Fruit fly (Drosophila melanogaster) whole organism, embryonic: ENCODE measurements around the gene RpS15Aa.

ENCODE experiments used
- CG10366 ChIP-seq: fragments of 200-800 bp; sonication (Bioruptor generic); IDR thresholded peaks from 2 replicates; pipeline ENCODE4 v1.3.6; 2022; ENCODE audit warnings: missing biosample characterization, missing genetic modification characterization
- CG10431 ChIP-seq: fragments of 200-800 bp; sonication (Bioruptor generic); optimal IDR thresholded peaks from 3 replicates; lab custom pipeline; 2018; ENCODE audit warnings: missing biosample characterization, mild to moderate bottlenecking, missing genetic modification characterization
- CG11398 ChIP-seq: fragments of 200-800 bp; sonication (Bioruptor generic); optimal IDR thresholded peaks from 2 replicates; lab custom pipeline; 2016; ENCODE audit warnings: missing biosample characterization, missing genetic modification characterization
- CG11560 ChIP-seq: fragments of 200-800 bp; sonication (Bioruptor generic); IDR thresholded peaks from 3 replicates; pipeline ENCODE4 v1.3.6; 2022; ENCODE audit warnings: missing biosample characterization, missing genetic modification characterization
- CG11695 ChIP-seq: fragments of 200-800 bp; sonication (Bioruptor generic); IDR thresholded peaks from 3 replicates; pipeline ENCODE4 v1.3.6; 2022; ENCODE audit warnings: missing biosample characterization, missing genetic modification characterization
- CG13296 ChIP-seq: fragments of 200-800 bp; sonication (Bioruptor generic); optimal IDR thresholded peaks from 3 replicates; lab custom pipeline; 2018; ENCODE audit warnings: missing biosample characterization, mild to moderate bottlenecking, missing genetic modification characterization
- CG15011 ChIP-seq: fragments of 200-800 bp; sonication (Bioruptor generic); optimal IDR thresholded peaks from 3 replicates; lab custom pipeline; 2018; ENCODE audit warnings: missing biosample characterization, mild to moderate bottlenecking, missing genetic modification characterization
- CG18619 ChIP-seq: fragments of 200-800 bp; sonication (Bioruptor generic); optimal IDR thresholded peaks from 3 replicates; lab custom pipeline; 2017; ENCODE audit warnings: missing biosample characterization, mild to moderate bottlenecking, missing genetic modification characterization
- CG30403 ChIP-seq: fragments of 200-800 bp; sonication (Bioruptor generic); optimal IDR thresholded peaks from 3 replicates; lab custom pipeline; 2016; ENCODE audit warnings: missing biosample characterization, missing genetic modification characterization
- CG32532 ChIP-seq: fragments of 200-800 bp; sonication (Bioruptor generic); IDR thresholded peaks from 2 replicates; pipeline ENCODE4 v1.3.6; 2022; ENCODE audit warnings: missing biosample characterization, missing genetic modification characterization
- CG32767 ChIP-seq: fragments of 200-800 bp; sonication (Bioruptor generic); IDR thresholded peaks from 2 replicates; pipeline ENCODE4 v1.3.6; 2022; ENCODE audit warnings: missing biosample characterization, missing genetic modification characterization
- CG4707 ChIP-seq: fragments of 200-800 bp; sonication (Bioruptor generic); optimal IDR thresholded peaks from 2 replicates; lab custom pipeline; 2018; ENCODE audit warnings: missing biosample characterization, mild to moderate bottlenecking, missing genetic modification characterization, moderate library complexity
- CG4854 ChIP-seq: fragments of 200-800 bp; sonication (Bioruptor generic); optimal IDR thresholded peaks from 2 replicates; lab custom pipeline; 2016; ENCODE audit warnings: missing biosample characterization, missing genetic modification characterization, inconsistent platforms
- CG6689 ChIP-seq: fragments of 200-800 bp; sonication (Bioruptor generic); IDR thresholded peaks from 2 replicates; pipeline ENCODE4 v1.3.6; 2022; ENCODE audit warnings: missing biosample characterization, missing genetic modification characterization
- CHES-1-like ChIP-seq: fragments of 200-800 bp; sonication (Bioruptor generic); optimal IDR thresholded peaks from 2 replicates; lab custom pipeline; 2016; ENCODE audit warnings: missing biosample characterization, missing genetic modification characterization
- Chrac-16 ChIP-seq: fragments of 200-800 bp; sonication (Bioruptor generic); optimal IDR thresholded peaks from 3 replicates; lab custom pipeline; 2016; ENCODE audit warnings: missing biosample characterization, missing genetic modification characterization
- Dip3 ChIP-seq: fragments of 200-800 bp; sonication (Bioruptor generic); optimal IDR thresholded peaks from 3 replicates; lab custom pipeline; 2016; ENCODE audit warnings: missing biosample characterization, missing genetic modification characterization
- Eip74EF ChIP-seq, 2 experiments: fragments of 200-800 bp in 1 of 2; fragments of >200 bp in 1 of 2; sonication (Bioruptor generic) in 1 of 2; optimal IDR thresholded peaks; 2 replicates each; lab custom pipeline; 2017 to 2019; ENCODE audit warnings: missing biosample characterization in 2 of 2, missing genetic modification characterization in 2 of 2, mild to moderate bottlenecking in 1 of 2, moderate library complexity in 1 of 2
- HLH54F ChIP-seq: fragments of 200-800 bp; sonication (Bioruptor generic); optimal IDR thresholded peaks from 3 replicates; lab custom pipeline; 2016; ENCODE audit warnings: missing biosample characterization, missing genetic modification characterization
- Hand ChIP-seq: fragments of 200-800 bp; sonication (Bioruptor generic); optimal IDR thresholded peaks from 2 replicates; lab custom pipeline; 2017; ENCODE audit warnings: mild to moderate bottlenecking, missing biosample characterization, missing genetic modification reagents, missing genetic modification characterization
- Hmr ChIP-seq: fragments of 200-800 bp; sonication (Bioruptor generic); optimal IDR thresholded peaks from 3 replicates; lab custom pipeline; 2017; ENCODE audit warnings: mild to moderate bottlenecking, missing biosample characterization, missing genetic modification reagents, missing genetic modification characterization
- Hr78 ChIP-seq, 2 experiments: fragments of 200-800 bp in 1 of 2; fragments of >200 bp in 1 of 2; sonication (Bioruptor generic) in 1 of 2; optimal IDR thresholded peaks; 2 replicates each; lab custom pipeline; 2017 to 2019; ENCODE audit warnings: missing biosample characterization in 2 of 2, missing genetic modification characterization in 2 of 2, mild to moderate bottlenecking in 1 of 2, moderate library complexity in 1 of 2
- PHDP ChIP-seq: fragments of 200-800 bp; sonication (Bioruptor generic); optimal IDR thresholded peaks from 3 replicates; lab custom pipeline; 2018; ENCODE audit warnings: missing biosample characterization, mild to moderate bottlenecking, missing genetic modification characterization, moderate library complexity
- Six4 ChIP-seq: fragments of 200-800 bp; sonication (Bioruptor generic); optimal IDR thresholded peaks from 2 replicates; lab custom pipeline; 2016; ENCODE audit warnings: missing biosample characterization, missing genetic modification characterization
- Sox100B ChIP-seq: fragments of 200-800 bp; sonication (Bioruptor generic); optimal IDR thresholded peaks from 3 replicates; lab custom pipeline; 2018; ENCODE audit warnings: missing biosample characterization, mild to moderate bottlenecking, missing genetic modification characterization
- Xbp1 ChIP-seq: fragments of 200-800 bp; sonication (Bioruptor generic); optimal IDR thresholded peaks from 3 replicates; lab custom pipeline; 2016; ENCODE audit warnings: missing biosample characterization, mild to moderate bottlenecking, missing genetic modification characterization
- al ChIP-seq: fragments of 200-800 bp; sonication (Bioruptor generic); IDR thresholded peaks from 2 replicates; pipeline ENCODE4 v1.3.6; 2022; ENCODE audit warnings: missing biosample characterization, missing genetic modification characterization
- ara ChIP-seq: fragments of 200-800 bp; sonication (Bioruptor generic); IDR thresholded peaks from 2 replicates; pipeline ENCODE4 v1.3.6; 2022; ENCODE audit warnings: missing biosample characterization, missing genetic modification characterization
- ase ChIP-seq: fragments of 200-800 bp; sonication (Bioruptor generic); IDR thresholded peaks from 3 replicates; pipeline ENCODE4 v1.3.6; 2022; ENCODE audit warnings: missing biosample characterization, missing genetic modification characterization
- bcd ChIP-seq: fragments of 200-800 bp; sonication (Bioruptor generic); optimal IDR thresholded peaks from 2 replicates; lab custom pipeline; 2017; ENCODE audit warnings: missing biosample characterization, mild to moderate bottlenecking, missing genetic modification characterization
- bigmax ChIP-seq: fragments of 200-800 bp; sonication (Bioruptor generic); optimal IDR thresholded peaks from 2 replicates; lab custom pipeline; 2018; ENCODE audit warnings: missing biosample characterization, mild to moderate bottlenecking, missing genetic modification characterization
- cato ChIP-seq: fragments of 200-800 bp; sonication (Bioruptor generic); optimal IDR thresholded peaks from 2 replicates; lab custom pipeline; 2016; ENCODE audit warnings: missing biosample characterization, missing genetic modification characterization, borderline replicate concordance
- chif ChIP-seq, 2 experiments: fragments of 200-800 bp; sonication (Bioruptor generic); optimal IDR thresholded peaks; 3 replicates each; lab custom pipeline; 2016; ENCODE audit warnings: missing biosample characterization in 2 of 2, missing genetic modification characterization in 2 of 2
- dmrt11E ChIP-seq: fragments of 200-800 bp; sonication (Bioruptor generic); optimal IDR thresholded peaks from 3 replicates; lab custom pipeline; 2018; ENCODE audit warnings: missing biosample characterization, mild to moderate bottlenecking, missing genetic modification characterization, moderate library complexity
- dysf ChIP-seq: fragments of 200-800 bp; sonication (Bioruptor generic); IDR thresholded peaks from 3 replicates; pipeline ENCODE4 v1.3.6; 2022; ENCODE audit warnings: missing biosample characterization, missing genetic modification characterization
- fu2 ChIP-seq: fragments of 200-800 bp; sonication (Bioruptor generic); optimal IDR thresholded peaks from 2 replicates; lab custom pipeline; 2016; ENCODE audit warnings: missing biosample characterization, missing genetic modification characterization
- gcm ChIP-seq: fragments of 200-800 bp; sonication (Bioruptor generic); optimal IDR thresholded peaks from 2 replicates; lab custom pipeline; 2019; ENCODE audit warnings: missing biosample characterization, mild to moderate bottlenecking, missing genetic modification characterization, moderate library complexity
- gcm2 ChIP-seq: fragments of 200-800 bp; sonication (Bioruptor generic); optimal IDR thresholded peaks from 2 replicates; lab custom pipeline; 2016; ENCODE audit warnings: missing biosample characterization, missing genetic modification characterization
- ham ChIP-seq: fragments of 200-800 bp; sonication (Bioruptor generic); IDR thresholded peaks from 2 replicates; pipeline ENCODE4 v1.3.6; 2022; ENCODE audit warnings: missing biosample characterization, missing genetic modification characterization
- nmo ChIP-seq: fragments of 200-800 bp; sonication (Bioruptor generic); optimal IDR thresholded peaks from 2 replicates; lab custom pipeline; 2018; ENCODE audit warnings: missing biosample characterization, mild to moderate bottlenecking, missing genetic modification characterization, moderate library complexity
- phol ChIP-seq: fragments of 200-800 bp; sonication (Bioruptor generic); optimal IDR thresholded peaks from 3 replicates; lab custom pipeline; 2018; ENCODE audit warnings: missing biosample characterization, mild to moderate bottlenecking, missing genetic modification characterization, moderate library complexity
- pita ChIP-seq: fragments of 200-800 bp; sonication (Bioruptor generic); optimal IDR thresholded peaks from 2 replicates; lab custom pipeline; 2017; ENCODE audit warnings: missing biosample characterization, mild to moderate bottlenecking, missing genetic modification characterization
- sqz ChIP-seq: fragments of 200-800 bp; sonication (Bioruptor generic); optimal IDR thresholded peaks from 3 replicates; lab custom pipeline; 2018; ENCODE audit warnings: missing biosample characterization, mild to moderate bottlenecking, missing genetic modification characterization
- tll ChIP-seq, 2 experiments: fragments of 200-800 bp in 1 of 2; fragments of >200 bp in 1 of 2; sonication (Bioruptor generic) in 1 of 2; optimal IDR thresholded peaks; 2 replicates each; lab custom pipeline; 2017 to 2019; ENCODE audit warnings: missing biosample characterization in 2 of 2, missing genetic modification characterization in 2 of 2, mild to moderate bottlenecking in 1 of 2, moderate library complexity in 1 of 2
- trh ChIP-seq: fragments of 200-800 bp; sonication (Bioruptor generic); optimal IDR thresholded peaks from 2 replicates; lab custom pipeline; 2016; ENCODE audit warnings: missing biosample characterization, missing genetic modification characterization
- twi ChIP-seq: fragments of 200-800 bp; optimal IDR thresholded peaks from 2 replicates; lab custom pipeline; 2019; ENCODE audit warnings: missing biosample characterization, mild to moderate bottlenecking, missing genetic modification characterization, moderate library complexity
- tx ChIP-seq: fragments of 200-800 bp; sonication (Bioruptor generic); optimal IDR thresholded peaks from 2 replicates; lab custom pipeline; 2016; ENCODE audit warnings: missing biosample characterization, missing genetic modification characterization
- zfh1 ChIP-seq: fragments of 200-800 bp; sonication (Bioruptor generic); IDR thresholded peaks from 3 replicates; pipeline ENCODE4 v1.3.6; 2022; ENCODE audit warnings: missing biosample characterization, missing genetic modification characterization

The RpS15Aa gene

dm6 chrX:13370306-13370705 lies 32.8 kb upstream of the RpS15Aa start, which contains the start of gene CG1640:
CG1640 (plus strand) TSS chrX:13370606.
- TF ChIP-seq tx (GFP tag; lab: Kevin White, UChicago) (no peak), gcm (no peak), CG11695 (GFP tag; lab: Robert Waterston, UW) (no peak), bcd (no peak), CG13296 (GFP tag; lab: Kevin White, UChicago) (no peak), bigmax (GFP tag; lab: Kevin White, UChicago) (no peak), CG6689 (GFP tag; lab: Robert Waterston, UW) (no peak), fu2 (GFP tag; lab: Kevin White, UChicago) (no peak), Xbp1 (GFP tag; lab: Kevin White, UChicago) (no peak), dysf (GFP tag; lab: Robert Waterston, UW) (no peak), CG11398 (GFP tag; lab: Kevin White, UChicago) (no peak), CG4707 (GFP tag; lab: Kevin White, UChicago) (no peak), Hand (GFP tag; lab: Kevin White, UChicago) (no peak), zfh1 (GFP tag; lab: Robert Waterston, UW) (no peak), cato (GFP tag; lab: Kevin White, UChicago) (no peak), gcm2 (GFP tag; lab: Kevin White, UChicago) (no peak), CG30403 (GFP tag; lab: Kevin White, UChicago) (no peak)

- TF ChIP-seq dmrt11E (tag; lab: Kevin White, UChicago) (peak; percentile 50), tll (GFP tag; optimal IDR thresholded peaks at IDR 0.05; lab: Kevin White, UChicago) (peak in 1 of 2 experiments; percentile 14), sqz (GFP tag; lab: Kevin White, UChicago) (peak; percentile 7), Six4 (peak; percentile 20), twi (tag; lab: Kevin White, UChicago) (peak; percentile 90), Hmr (no peak), trh (GFP tag; lab: Kevin White, UChicago) (no peak)
Observed at dm6 chrX:13369438-13369837, 31.9 kb upstream of the RpS15Aa start.

dm6 chrX:13368149-13368548 lies 30.6 kb upstream of the RpS15Aa start, which contains the start of gene dmrt11E:
dmrt11E (plus strand) TSS chrX:13368191.
- TF ChIP-seq Dip3 (no peak), ase (GFP tag; lab: Robert Waterston, UW) (peak; percentile 41; the same call in 1 of the 3 replicates), CG11560 (no peak), chif (GFP tag; optimal IDR thresholded peaks at IDR 0.05; lab: Kevin White, UChicago) (peak in 1 of 2 experiments; percentile 23), CG15011 (GFP tag; lab: Kevin White, UChicago) (no peak), Eip74EF (GFP tag; optimal IDR thresholded peaks at IDR 0.05; lab: Kevin White, UChicago) (peak in 1 of 2 experiments; percentile 41), phol (tag; lab: Kevin White, UChicago) (peak; percentile 78), trh (GFP tag; lab: Kevin White, UChicago) (no peak), CG18619 (GFP tag; lab: Kevin White, UChicago) (no peak), nmo (GFP tag; lab: Kevin White, UChicago) (peak; percentile 79), Hr78 (GFP tag; optimal IDR thresholded peaks at IDR 0.05; lab: Kevin White, UChicago) (no peak), PHDP (tag; lab: Kevin White, UChicago) (peak; percentile 65), CG32532 (no peak), CG30403 (GFP tag; lab: Kevin White, UChicago) (peak; percentile 41), CG4854 (GFP tag; lab: Kevin White, UChicago) (no peak), Sox100B (GFP tag; lab: Kevin White, UChicago) (peak; percentile 31), ham (GFP tag; lab: Robert Waterston, UW) (no peak), CHES-1-like (GFP tag; lab: Kevin White, UChicago) (no peak), CG10366 (peak; percentile 32; the same call in 1 of the 2 replicates), ara (GFP tag; lab: Robert Waterston, UW) (peak; percentile 88), pita (GFP tag; lab: Kevin White, UChicago) (no peak), CG10431 (GFP tag; lab: Kevin White, UChicago) (peak; percentile 37), al (GFP tag; lab: Robert Waterston, UW) (no peak), HLH54F (no peak), CG32767 (0 out of 2 replicates have a peak, but pooled peaks have one; percentile 23), Chrac-16 (GFP tag; lab: Kevin White, UChicago) (peak; percentile 42)
